Fruit fly (Drosophila melanogaster) whole organism, embryonic: ENCODE data around the gene CG15382.

Experiments used
- CG10462 ChIP-seq: fragments of 200-800 bp; sonication (Bioruptor generic); optimal IDR thresholded peaks from 2 replicates; lab custom pipeline; 2016; ENCODE audit warnings: missing biosample characterization, missing genetic modification characterization
- CG12071 ChIP-seq: fragments of 200-800 bp; sonication (Bioruptor generic); optimal IDR thresholded peaks from 3 replicates; lab custom pipeline; 2018; ENCODE audit warnings: missing biosample characterization, mild to moderate bottlenecking, missing genetic modification characterization
- CG12659 ChIP-seq: fragments of 200-800 bp; sonication (Bioruptor generic); optimal IDR thresholded peaks from 3 replicates; lab custom pipeline; 2017; ENCODE audit warnings: mild to moderate bottlenecking, missing biosample characterization, missing genetic modification reagents, missing genetic modification characterization
- CG14014 ChIP-seq: fragments of 200-800 bp; sonication (Bioruptor generic); IDR thresholded peaks from 2 replicates; pipeline ENCODE4 v1.3.6; 2022; ENCODE audit warnings: missing biosample characterization, missing genetic modification characterization
- CG15073 ChIP-seq: fragments of 200-800 bp; sonication (Bioruptor generic); optimal IDR thresholded peaks from 2 replicates; lab custom pipeline; 2016; ENCODE audit warnings: missing biosample characterization, missing genetic modification characterization
- CG1603 ChIP-seq: fragments of 200-800 bp; sonication (Bioruptor generic); optimal IDR thresholded peaks from 2 replicates; lab custom pipeline; 2019; ENCODE audit warnings: missing biosample characterization, mild to moderate bottlenecking, missing genetic modification characterization, moderate library complexity
- CG16815 ChIP-seq: fragments of 200-800 bp; sonication (Bioruptor generic); optimal IDR thresholded peaks from 3 replicates; lab custom pipeline; 2017; ENCODE audit warnings: missing biosample characterization, mild to moderate bottlenecking, missing genetic modification characterization
- CG16863 ChIP-seq: fragments of 200-800 bp; sonication (Bioruptor generic); optimal IDR thresholded peaks from 3 replicates; lab custom pipeline; 2016; ENCODE audit warnings: missing biosample characterization, missing genetic modification characterization
- CG17385 ChIP-seq: fragments of 200-800 bp; sonication (Bioruptor generic); optimal IDR thresholded peaks from 3 replicates; lab custom pipeline; 2018; ENCODE audit warnings: missing biosample characterization, mild to moderate bottlenecking, missing genetic modification characterization
- CG17612 ChIP-seq: fragments of 200-800 bp; sonication (Bioruptor generic); IDR thresholded peaks from 2 replicates; pipeline ENCODE4 v1.3.6; 2022; ENCODE audit warnings: missing biosample characterization, missing genetic modification characterization
- CG2712 ChIP-seq: fragments of 200-800 bp; optimal IDR thresholded peaks from 3 replicates; lab custom pipeline; 2019; ENCODE audit warnings: missing biosample characterization, mild to moderate bottlenecking, missing genetic modification characterization, moderate library complexity
- CG2889 ChIP-seq: fragments of 200-800 bp; sonication (Bioruptor generic); IDR thresholded peaks from 3 replicates; pipeline ENCODE4 v1.3.6; 2022; ENCODE audit warnings: missing biosample characterization, missing genetic modification characterization
- CG31224 ChIP-seq: fragments of 200-800 bp; sonication (Bioruptor generic); IDR thresholded peaks from 2 replicates; pipeline ENCODE4 v1.3.6; 2022; ENCODE audit warnings: missing biosample characterization, missing genetic modification characterization
- CG31365 ChIP-seq: fragments of 200-800 bp; sonication (Bioruptor generic); optimal IDR thresholded peaks from 2 replicates; lab custom pipeline; 2018; ENCODE audit warnings: missing biosample characterization, mild to moderate bottlenecking, missing genetic modification characterization
- CG4707 ChIP-seq: fragments of 200-800 bp; sonication (Bioruptor generic); optimal IDR thresholded peaks from 2 replicates; lab custom pipeline; 2018; ENCODE audit warnings: missing biosample characterization, mild to moderate bottlenecking, missing genetic modification characterization, moderate library complexity
- CG6765 ChIP-seq: fragments of 200-800 bp; sonication (Bioruptor generic); optimal IDR thresholded peaks from 3 replicates; lab custom pipeline; 2017; ENCODE audit warnings: missing biosample characterization, mild to moderate bottlenecking, missing genetic modification characterization
- CG7372 ChIP-seq: fragments of 200-800 bp; sonication (Bioruptor generic); IDR thresholded peaks from 2 replicates; pipeline ENCODE4 v1.3.6; 2022; ENCODE audit warnings: missing biosample characterization, missing genetic modification characterization
- CG8089 ChIP-seq: fragments of 200-800 bp; sonication (Bioruptor generic); optimal IDR thresholded peaks from 3 replicates; lab custom pipeline; 2016; ENCODE audit warnings: missing biosample characterization, missing genetic modification characterization
- CG8924 ChIP-seq: fragments of 200-800 bp; optimal IDR thresholded peaks from 3 replicates; lab custom pipeline; 2019; ENCODE audit warnings: missing biosample characterization, mild to moderate bottlenecking, missing genetic modification characterization, moderate library complexity
- CG9215 ChIP-seq: fragments of 200-800 bp; sonication (Bioruptor generic); IDR thresholded peaks from 2 replicates; pipeline ENCODE4 v1.3.6; 2022; ENCODE audit warnings: missing biosample characterization, missing genetic modification characterization
- CkIIα-i1 ChIP-seq: fragments of 200-800 bp; sonication (Bioruptor generic); IDR thresholded peaks from 2 replicates; pipeline ENCODE4 v1.3.6; 2022; ENCODE audit warnings: missing biosample characterization, missing genetic modification characterization
- Deaf1 ChIP-seq: fragments of 200-800 bp; optimal IDR thresholded peaks from 3 replicates; lab custom pipeline; 2019; ENCODE audit warnings: missing biosample characterization, mild to moderate bottlenecking, missing genetic modification characterization, moderate library complexity
- E2f1 ChIP-seq: fragments of 200-800 bp; sonication (Bioruptor generic); IDR thresholded peaks from 2 replicates; pipeline ENCODE4 v1.3.6; 2022; ENCODE audit warnings: missing biosample characterization, missing genetic modification characterization
- Gug ChIP-seq: fragments of 200-800 bp; sonication (Bioruptor generic); IDR thresholded peaks from 4 replicates; pipeline ENCODE4 v1.3.6; 2022; ENCODE audit warnings: missing biosample characterization, missing genetic modification characterization
- Meics ChIP-seq: fragments of 200-800 bp; sonication (Bioruptor generic); optimal IDR thresholded peaks from 2 replicates; lab custom pipeline; 2017; ENCODE audit warnings: missing biosample characterization, mild to moderate bottlenecking, missing genetic modification characterization
- NK7.1 ChIP-seq: fragments of 200-800 bp; sonication (Bioruptor generic); optimal IDR thresholded peaks from 3 replicates; lab custom pipeline; 2016; ENCODE audit warnings: missing biosample characterization, missing genetic modification characterization
- Oli ChIP-seq: fragments of 200-800 bp; sonication (Bioruptor generic); optimal IDR thresholded peaks from 2 replicates; lab custom pipeline; 2018; ENCODE audit warnings: missing biosample characterization, mild to moderate bottlenecking, missing genetic modification characterization, moderate library complexity
- Ssrp ChIP-seq: fragments of 200-800 bp; sonication (Bioruptor generic); optimal IDR thresholded peaks from 2 replicates; lab custom pipeline; 2018; ENCODE audit warnings: missing biosample characterization, mild to moderate bottlenecking, missing genetic modification characterization, moderate library complexity
- ac ChIP-seq: fragments of 200-800 bp; sonication (Bioruptor generic); optimal IDR thresholded peaks from 3 replicates; lab custom pipeline; 2017; ENCODE audit warnings: missing biosample characterization, mild to moderate bottlenecking, missing genetic modification characterization
- chif ChIP-seq, 2 experiments: fragments of 200-800 bp; sonication (Bioruptor generic); optimal IDR thresholded peaks; 3 replicates each; lab custom pipeline; 2016; ENCODE audit warnings: missing biosample characterization in 2 of 2, missing genetic modification characterization in 2 of 2
- cwo ChIP-seq: fragments of 200-800 bp; sonication (Bioruptor generic); optimal IDR thresholded peaks from 3 replicates; lab custom pipeline; 2017; ENCODE audit warnings: missing biosample characterization, missing genetic modification characterization, mild to moderate bottlenecking, moderate library complexity, missing genetic modification reagents
- danr ChIP-seq: fragments of 200-800 bp; sonication (Bioruptor generic); IDR thresholded peaks from 2 replicates; pipeline ENCODE4 v1.3.6; 2022; ENCODE audit warnings: missing biosample characterization, missing genetic modification characterization
- dm ChIP-seq: fragments of 200-800 bp; sonication (Bioruptor generic); optimal IDR thresholded peaks from 3 replicates; lab custom pipeline; 2016; ENCODE audit warnings: missing biosample characterization, missing genetic modification characterization
- emc ChIP-seq: fragments of 200-800 bp; sonication (Bioruptor generic); optimal IDR thresholded peaks from 2 replicates; lab custom pipeline; 2016; ENCODE audit warnings: missing biosample characterization, missing genetic modification characterization
- esg ChIP-seq: fragments of 200-800 bp; sonication (Bioruptor generic); conservative IDR thresholded peaks from 2 replicates; pipeline ENCODE4 v1.3.6; 2022; ENCODE audit warnings: missing biosample characterization, missing genetic modification characterization
- fd102C ChIP-seq: fragments of 200-800 bp; sonication (Bioruptor generic); optimal IDR thresholded peaks from 2 replicates; lab custom pipeline; 2018; ENCODE audit warnings: missing biosample characterization, mild to moderate bottlenecking, missing genetic modification characterization, moderate library complexity
- hth ChIP-seq: fragments of >200 bp; optimal IDR thresholded peaks from 2 replicates; lab custom pipeline; 2017; ENCODE audit warnings: inconsistent platforms
- lilli ChIP-seq: fragments of 200-800 bp; sonication (Bioruptor generic); optimal IDR thresholded peaks from 3 replicates; lab custom pipeline; 2016; ENCODE audit warnings: missing biosample characterization, missing genetic modification characterization
- mam ChIP-seq: fragments of 200-800 bp; sonication (Bioruptor generic); optimal IDR thresholded peaks from 3 replicates; lab custom pipeline; 2016; ENCODE audit warnings: missing biosample characterization, missing genetic modification characterization
- org-1 ChIP-seq: fragments of 200-800 bp; sonication (Bioruptor generic); optimal IDR thresholded peaks from 2 replicates; lab custom pipeline; 2017; ENCODE audit warnings: missing biosample characterization, missing genetic modification characterization
- p53 ChIP-seq: fragments of 200-800 bp; sonication (Bioruptor generic); optimal IDR thresholded peaks from 2 replicates; lab custom pipeline; 2016; ENCODE audit warnings: missing biosample characterization, missing genetic modification characterization
- pan ChIP-seq, 4 experiments: fragments of >200 bp in 3 of 4; fragments of 200-800 bp in 1 of 4; sonication (Bioruptor generic) in 1 of 4; optimal IDR thresholded peaks in 3 of 4; IDR thresholded peaks in 1 of 4; 2 replicates each; pipeline versions ENCODE4 v1.3.6 to Lab custom; 2017 to 2022; ENCODE audit warnings: missing biosample characterization in 2 of 4, missing genetic modification characterization in 2 of 4, mixed read lengths in 1 of 4
- phol ChIP-seq: fragments of 200-800 bp; sonication (Bioruptor generic); optimal IDR thresholded peaks from 3 replicates; lab custom pipeline; 2018; ENCODE audit warnings: missing biosample characterization, mild to moderate bottlenecking, missing genetic modification characterization, moderate library complexity
- pita ChIP-seq: fragments of 200-800 bp; sonication (Bioruptor generic); optimal IDR thresholded peaks from 2 replicates; lab custom pipeline; 2017; ENCODE audit warnings: missing biosample characterization, mild to moderate bottlenecking, missing genetic modification characterization
- run ChIP-seq: fragments of 200-800 bp; sonication (Bioruptor generic); optimal IDR thresholded peaks from 3 replicates; lab custom pipeline; 2018; ENCODE audit warnings: missing biosample characterization, mild to moderate bottlenecking, missing genetic modification characterization
- sc ChIP-seq, 3 experiments: fragments of >200 bp in 2 of 3; fragments of 200-800 bp in 1 of 3; sonication (Bioruptor generic) in 1 of 3; optimal IDR thresholded peaks; 2 replicates in 2 of 3; 3 replicates in 1 of 3; lab custom pipeline; 2017; ENCODE audit warnings: mild to moderate bottlenecking in 1 of 3, missing biosample characterization in 1 of 3, missing genetic modification characterization in 1 of 3, missing genetic modification reagents in 1 of 3
- sens ChIP-seq: fragments of 200-800 bp; sonication (Bioruptor generic); peaks from one replicate; lab custom pipeline; 2016; ENCODE audit warnings: missing biosample characterization, missing genetic modification characterization
- tap ChIP-seq: fragments of 200-800 bp; optimal IDR thresholded peaks from 3 replicates; lab custom pipeline; 2019; ENCODE audit warnings: missing biosample characterization, mild to moderate bottlenecking, missing genetic modification characterization, moderate library complexity
- tin ChIP-seq: fragments of 200-800 bp; sonication (Bioruptor generic); optimal IDR thresholded peaks from 3 replicates; lab custom pipeline; 2016; ENCODE audit warnings: missing biosample characterization, missing genetic modification characterization
- trh ChIP-seq: fragments of 200-800 bp; sonication (Bioruptor generic); optimal IDR thresholded peaks from 2 replicates; lab custom pipeline; 2016; ENCODE audit warnings: missing biosample characterization, missing genetic modification characterization
- unc-4 ChIP-seq: fragments of 200-800 bp; sonication (Bioruptor generic); IDR thresholded peaks from 2 replicates; pipeline ENCODE4 v1.3.6; 2022; ENCODE audit warnings: missing biosample characterization, missing genetic modification characterization; ENCODE audit not compliant: partially characterized antibody

CG15382 gene

dm6 chr2L:2193357-2193780 lies 37.8 kb downstream of the CG15382 start (continued):
- TF ChIP-seq tin (GFP tag; lab: Kevin White, UChicago), result no peak
- TF ChIP-seq CG8924 (tag; lab: Kevin White, UChicago), result no peak
- TF ChIP-seq dm (GFP tag; lab: Kevin White, UChicago), result peak; percentile 83
- TF ChIP-seq CG16863 (GFP tag; lab: Kevin White, UChicago), result no peak
- TF ChIP-seq CG1603, result peak; percentile 65
- TF ChIP-seq CG7372 (GFP tag; lab: Robert Waterston, UW), result no peak
- peak; percentile 95 for TF ChIP-seq sens (GFP tag; lab: Kevin White, UChicago)
- TF ChIP-seq CG4707 (GFP tag; lab: Kevin White, UChicago), result no peak
- peak; percentile 23 for TF ChIP-seq Oli (tag; lab: Kevin White, UChicago)
- TF ChIP-seq CG15073 (GFP tag; lab: Kevin White, UChicago), result no peak
- no peak for TF ChIP-seq Ssrp (tag; lab: Kevin White, UChicago)
- no peak for TF ChIP-seq p53 (GFP tag; lab: Kevin White, UChicago)
- peak; percentile 42 for TF ChIP-seq CG2712
- no peak for TF ChIP-seq CG6765 (GFP tag; lab: Kevin White, UChicago)
- no peak for TF ChIP-seq CG17612 (GFP tag; lab: Robert Waterston, UW)
- TF ChIP-seq CG8089 (GFP tag; lab: Kevin White, UChicago), result peak; percentile 39
- TF ChIP-seq phol (tag; lab: Kevin White, UChicago), result no peak
- no peak for TF ChIP-seq CG16815 (GFP tag; lab: Kevin White, UChicago)
- peak; percentile 78 for TF ChIP-seq CG12071 (GFP tag; lab: Kevin White, UChicago)
- TF ChIP-seq CG12659 (GFP tag; lab: Kevin White, UChicago), result peak; percentile 86
- TF ChIP-seq hth (lab: Kevin White, UChicago), result no peak
- peak; percentile 62 for TF ChIP-seq CG17385 (GFP tag; lab: Kevin White, UChicago)
- no peak for TF ChIP-seq unc-4 (GFP tag; lab: Robert Waterston, UW)
- peak; percentile 83 for TF ChIP-seq Deaf1 (tag; lab: Kevin White, UChicago)
- TF ChIP-seq CG2889, result no peak
- no peak for TF ChIP-seq CG10462
- no peak for TF ChIP-seq Gug
- TF ChIP-seq lilli (GFP tag; lab: Kevin White, UChicago), result peak; percentile 26
- TF ChIP-seq pan (optimal IDR thresholded peaks at IDR 0.05; lab: Kevin White, UChicago), result no peak
- TF ChIP-seq pan (GFP tag; optimal IDR thresholded peaks at IDR 0.05 in 1 of 2, IDR thresholded peaks at IDR 0.05 in 1 of 2), result no peak
- no peak for TF ChIP-seq CG14014 (GFP tag; lab: Robert Waterston, UW)
- TF ChIP-seq CG9215 (GFP tag; lab: Robert Waterston, UW), result no peak
- no peak for TF ChIP-seq chif (GFP tag; optimal IDR thresholded peaks at IDR 0.05; lab: Kevin White, UChicago)
- peak; percentile 37 for TF ChIP-seq mam (GFP tag; lab: Kevin White, UChicago)
- TF ChIP-seq fd102C (GFP tag; lab: Kevin White, UChicago), result no peak
- TF ChIP-seq org-1 (GFP tag; lab: Kevin White, UChicago), result no peak
- peak; percentile 46 for TF ChIP-seq Meics (GFP tag; lab: Kevin White, UChicago)
- TF ChIP-seq danr (GFP tag; lab: Robert Waterston, UW), result no peak
- no peak for TF ChIP-seq sc (optimal IDR thresholded peaks at IDR 0.05; lab: Kevin White, UChicago)
- TF ChIP-seq sc (GFP tag; optimal IDR thresholded peaks at IDR 0.05; lab: Kevin White, UChicago), result no peak
- no peak for TF ChIP-seq esg (GFP tag; lab: Robert Waterston, UW)
- no peak for TF ChIP-seq tap
- TF ChIP-seq CG31365, result peak; percentile 52
- TF ChIP-seq cwo, result peak; percentile 57
- no peak for TF ChIP-seq trh (GFP tag; lab: Kevin White, UChicago)
- TF ChIP-seq NK7.1 (GFP tag; lab: Kevin White, UChicago), result peak; percentile 34
- no peak for TF ChIP-seq CG31224 (GFP tag; lab: Robert Waterston, UW)
- no peak for TF ChIP-seq CkIIα-i1 (GFP tag; lab: Robert Waterston, UW)
- no peak for TF ChIP-seq ac
- no peak for TF ChIP-seq emc (GFP tag; lab: Kevin White, UChicago)
- no peak for TF ChIP-seq E2f1 (GFP tag; lab: Robert Waterston, UW)
- TF ChIP-seq pita, result no peak
- TF ChIP-seq run, result no peak
